Worm (Caenorhabditis elegans): ENCODE data around the gene str-233.

- no peak for TF ChIP-seq zag-1 (tag; optimal IDR thresholded peaks at IDR 0.05)
- TF ChIP-seq skn-1 (tag; optimal IDR thresholded peaks at IDR 0.05): no peak
- TF ChIP-seq ceh-82 (tag; optimal IDR thresholded peaks at IDR 0.05): no peak
- no peak for TF ChIP-seq ceh-9 (tag; optimal IDR thresholded peaks at IDR 0.05)
- no peak for TF ChIP-seq egl-27 (tag; optimal IDR thresholded peaks at IDR 0.05)
- no peak for TF ChIP-seq nhr-237 (tag; optimal IDR thresholded peaks at IDR 0.05)
Observed at ce11 chrV:15969653-15970052, 39.8 kb downstream of the str-233 start, which contains the start of gene F36G9.7.
